Worm (Caenorhabditis elegans) whole organism, L4 larva: ENCODE data around the gene gur-3.

Source experiments
- jun-1 ChIP-seq: fragments of 150-350 bp; optimal IDR thresholded peaks from 2 replicates; lab custom pipeline; 2014; ENCODE audit warnings: missing biosample characterization, missing genetic modification reagents, missing genetic modification characterization
- unc-62 ChIP-seq, 3 experiments: fragments of 150-350 bp in 1 of 3; sonication (generic microtip); optimal IDR thresholded peaks in 2 of 3; peaks in 1 of 3; 1 replicate in 1 of 3; 2 replicates in 2 of 3; lab custom pipeline; 2014 to 2017; ENCODE audit warnings: missing biosample characterization in 3 of 3, missing genetic modification characterization in 3 of 3, missing genetic modification reagents in 3 of 3, missing genotype in 1 of 3
- zag-1 ChIP-seq: fragments of 150-350 bp; optimal IDR thresholded peaks from 2 replicates; lab custom pipeline; 2014; ENCODE audit warnings: missing biosample characterization, missing genetic modification characterization

ce11 chrX:10376989-10377388 is 29.1 kb downstream of the gur-3 start:
- peak in 1 of 2 experiments; percentile 95 for TF ChIP-seq unc-62 (GFP tag; optimal IDR thresholded peaks at IDR 0.05 in 1 of 2; lab: Kevin White, UChicago)
- no peak for TF ChIP-seq unc-62 (tag; optimal IDR thresholded peaks at IDR 0.05; lab: Kevin White, UChicago)
- TF ChIP-seq jun-1 (tag; lab: Kevin White, UChicago): no peak
- no peak for TF ChIP-seq zag-1 (tag; lab: Kevin White, UChicago)
